Fruit fly (Drosophila melanogaster) whole organism, embryonic: ENCODE data around the gene CG31924.

Source experiments
- B-H1 ChIP-seq: fragments of 200-800 bp; sonication (Bioruptor generic); IDR thresholded peaks from 3 replicates; pipeline ENCODE4 v1.3.6; 2022; ENCODE audit warnings: missing biosample characterization, missing genetic modification characterization
- Bgb ChIP-seq: fragments of 200-800 bp; sonication (Bioruptor generic); IDR thresholded peaks from 2 replicates; pipeline ENCODE4 v1.3.6; 2022; ENCODE audit warnings: missing biosample characterization, missing genetic modification characterization; ENCODE audit not compliant: partially characterized antibody
- CG10147 ChIP-seq: fragments of 200-800 bp; sonication (Bioruptor generic); optimal IDR thresholded peaks from 2 replicates; lab custom pipeline; 2019; ENCODE audit warnings: missing biosample characterization, mild to moderate bottlenecking, missing genetic modification characterization, moderate library complexity
- CG12155 ChIP-seq: fragments of 200-800 bp; sonication (Bioruptor generic); optimal IDR thresholded peaks from 3 replicates; lab custom pipeline; 2016; ENCODE audit warnings: missing biosample characterization, missing genetic modification characterization
- CG12744 ChIP-seq: fragments of 200-800 bp; sonication (Bioruptor generic); optimal IDR thresholded peaks from 2 replicates; lab custom pipeline; 2016; ENCODE audit warnings: missing biosample characterization, missing genetic modification characterization
- CG12942 ChIP-seq: fragments of 200-800 bp; sonication (Bioruptor generic); optimal IDR thresholded peaks from 3 replicates; lab custom pipeline; 2016; ENCODE audit warnings: missing biosample characterization, missing genetic modification characterization
- CG13424 ChIP-seq: fragments of 200-800 bp; sonication (Bioruptor generic); optimal IDR thresholded peaks from 2 replicates; lab custom pipeline; 2019; ENCODE audit warnings: missing biosample characterization, mild to moderate bottlenecking, missing genetic modification characterization, moderate library complexity
- CG15073 ChIP-seq: fragments of 200-800 bp; sonication (Bioruptor generic); optimal IDR thresholded peaks from 2 replicates; lab custom pipeline; 2016; ENCODE audit warnings: missing biosample characterization, missing genetic modification characterization
- CG15696 ChIP-seq: fragments of 200-800 bp; sonication (Bioruptor generic); optimal IDR thresholded peaks from 2 replicates; lab custom pipeline; 2019; ENCODE audit warnings: missing biosample characterization, mild to moderate bottlenecking, missing genetic modification characterization, moderate library complexity
- CG2120 ChIP-seq: fragments of 200-800 bp; sonication (Bioruptor generic); optimal IDR thresholded peaks from 3 replicates; lab custom pipeline; 2016; ENCODE audit warnings: missing biosample characterization, missing genetic modification characterization
- CG3163 ChIP-seq: fragments of 200-800 bp; sonication (Bioruptor generic); optimal IDR thresholded peaks from 3 replicates; lab custom pipeline; 2016; ENCODE audit warnings: missing biosample characterization, missing genetic modification characterization
- CG3847 ChIP-seq: fragments of 200-800 bp; sonication (Bioruptor generic); IDR thresholded peaks from 2 replicates; pipeline ENCODE4 v1.3.6; 2022; ENCODE audit warnings: missing biosample characterization, missing genetic modification characterization
- CG4328 ChIP-seq: fragments of 200-800 bp; sonication (Bioruptor generic); optimal IDR thresholded peaks from 3 replicates; lab custom pipeline; 2017; ENCODE audit warnings: missing biosample characterization, missing genetic modification reagents, missing genetic modification characterization
- CG6254 ChIP-seq: fragments of 200-800 bp; sonication (Bioruptor generic); optimal IDR thresholded peaks from 3 replicates; lab custom pipeline; 2017; ENCODE audit warnings: mild to moderate bottlenecking, missing biosample characterization, missing genetic modification reagents, missing genetic modification characterization
- CG6654 ChIP-seq: fragments of 200-800 bp; sonication (Bioruptor generic); optimal IDR thresholded peaks from 2 replicates; lab custom pipeline; 2017; ENCODE audit warnings: missing biosample characterization, mild to moderate bottlenecking, missing genetic modification characterization
- CG7745 ChIP-seq: fragments of 200-800 bp; sonication (Bioruptor generic); optimal IDR thresholded peaks from 2 replicates; lab custom pipeline; 2018; ENCODE audit warnings: missing biosample characterization, mild to moderate bottlenecking, missing genetic modification characterization, moderate library complexity
- CG9817 ChIP-seq: fragments of 200-800 bp; sonication (Bioruptor generic); optimal IDR thresholded peaks from 2 replicates; lab custom pipeline; 2018; ENCODE audit warnings: missing biosample characterization, mild to moderate bottlenecking, missing genetic modification characterization, moderate library complexity
- CTCF ChIP-seq: fragments of 200-800 bp; sonication (Bioruptor generic); optimal IDR thresholded peaks from 2 replicates; lab custom pipeline; 2017; ENCODE audit warnings: missing biosample characterization, mild to moderate bottlenecking, missing genetic modification characterization, moderate library complexity
- Dip2 ChIP-seq: fragments of 200-800 bp; sonication (Bioruptor generic); IDR thresholded peaks from 2 replicates; pipeline ENCODE4 v1.3.6; 2022; ENCODE audit warnings: missing biosample characterization, missing genetic modification characterization
- Gsc ChIP-seq: fragments of 200-800 bp; sonication (Bioruptor generic); IDR thresholded peaks from 2 replicates; pipeline ENCODE4 v1.3.6; 2022; ENCODE audit warnings: missing biosample characterization, missing genetic modification characterization
- Hr78 ChIP-seq, 2 experiments: fragments of 200-800 bp in 1 of 2; fragments of >200 bp in 1 of 2; sonication (Bioruptor generic) in 1 of 2; optimal IDR thresholded peaks; 2 replicates each; lab custom pipeline; 2017 to 2019; ENCODE audit warnings: missing biosample characterization in 2 of 2, missing genetic modification characterization in 2 of 2, mild to moderate bottlenecking in 1 of 2, moderate library complexity in 1 of 2
- Pdp1 ChIP-seq, 2 experiments: fragments of 200-800 bp; sonication (Bioruptor generic); optimal IDR thresholded peaks; 3 replicates each; lab custom pipeline; 2016; ENCODE audit warnings: missing biosample characterization in 2 of 2, missing genetic modification characterization in 2 of 2, mild to moderate bottlenecking in 1 of 2, moderate library complexity in 1 of 2
- Sry-δ ChIP-seq: fragments of 200-800 bp; sonication (Bioruptor generic); optimal IDR thresholded peaks from 2 replicates; lab custom pipeline; 2016; ENCODE audit warnings: missing biosample characterization, missing genetic modification characterization
- Stat92E ChIP-seq, 3 experiments: fragments of >200 bp in 2 of 3; fragments of 200-800 bp in 1 of 3; sonication (Bioruptor generic) in 1 of 3; optimal IDR thresholded peaks; 2 replicates each; lab custom pipeline; 2017 to 2019; ENCODE audit warnings: missing biosample characterization in 3 of 3, missing genetic modification characterization in 3 of 3, mild to moderate bottlenecking in 1 of 3, moderate library complexity in 1 of 3
- Trl ChIP-seq, 3 experiments: fragments of >200 bp in 2 of 3; fragments of 200-800 bp in 1 of 3; sonication (Bioruptor generic) in 1 of 3; optimal IDR thresholded peaks; 2 replicates in 1 of 3; 3 replicates in 2 of 3; lab custom pipeline; 2016 to 2017; ENCODE audit warnings: missing biosample characterization in 1 of 3, missing genetic modification characterization in 1 of 3
- al ChIP-seq: fragments of 200-800 bp; sonication (Bioruptor generic); IDR thresholded peaks from 2 replicates; pipeline ENCODE4 v1.3.6; 2022; ENCODE audit warnings: missing biosample characterization, missing genetic modification characterization
- aop ChIP-seq: fragments of 200-800 bp; sonication (Bioruptor generic); IDR thresholded peaks from 2 replicates; pipeline ENCODE4 v1.3.6; 2022; ENCODE audit warnings: missing biosample characterization, missing genetic modification characterization
- dan ChIP-seq: fragments of 200-800 bp; sonication (Bioruptor generic); IDR thresholded peaks from 2 replicates; pipeline ENCODE4 v1.3.6; 2022; ENCODE audit warnings: missing biosample characterization, missing genetic modification characterization
- emc ChIP-seq: fragments of 200-800 bp; sonication (Bioruptor generic); optimal IDR thresholded peaks from 2 replicates; lab custom pipeline; 2016; ENCODE audit warnings: missing biosample characterization, missing genetic modification characterization
- ewg ChIP-seq: fragments of 200-800 bp; sonication (Bioruptor generic); optimal IDR thresholded peaks from 3 replicates; lab custom pipeline; 2017; ENCODE audit warnings: mild to moderate bottlenecking, missing biosample characterization, missing genetic modification reagents, missing genetic modification characterization
- exex ChIP-seq: fragments of 200-800 bp; sonication (Bioruptor generic); optimal IDR thresholded peaks from 4 replicates; lab custom pipeline; 2018; ENCODE audit warnings: missing biosample characterization, mild to moderate bottlenecking, missing genetic modification characterization, moderate library complexity
- hb ChIP-seq: fragments of 200-800 bp; sonication (Bioruptor generic); IDR thresholded peaks from 3 replicates; pipeline ENCODE4 v1.3.6; 2022; ENCODE audit warnings: missing biosample characterization, missing genetic modification characterization; ENCODE audit not compliant: partially characterized antibody
- jigr1 ChIP-seq: fragments of 200-800 bp; sonication (Bioruptor generic); IDR thresholded peaks from 3 replicates; pipeline ENCODE4 v1.3.6; 2022; ENCODE audit warnings: missing biosample characterization, missing genetic modification characterization
- ken ChIP-seq: fragments of 200-800 bp; sonication (Bioruptor generic); IDR thresholded peaks from 3 replicates; pipeline ENCODE4 v1.3.6; 2022; ENCODE audit warnings: missing biosample characterization, missing genetic modification characterization
- luna ChIP-seq: fragments of 200-800 bp; sonication (Bioruptor generic); optimal IDR thresholded peaks from 2 replicates; lab custom pipeline; 2016; ENCODE audit warnings: missing biosample characterization, missing genetic modification characterization
- pnt ChIP-seq: fragments of 200-800 bp; sonication (Bioruptor generic); optimal IDR thresholded peaks from 3 replicates; lab custom pipeline; 2016; ENCODE audit warnings: missing biosample characterization, missing genetic modification characterization
- sisA ChIP-seq: fragments of 200-800 bp; sonication (Bioruptor generic); IDR thresholded peaks from 2 replicates; pipeline ENCODE4 v1.3.6; 2022; ENCODE audit warnings: missing biosample characterization, missing genetic modification characterization
- so ChIP-seq: fragments of 200-800 bp; sonication (Bioruptor generic); IDR thresholded peaks from 3 replicates; pipeline ENCODE4 v1.3.6; 2022; ENCODE audit warnings: missing biosample characterization, missing genetic modification characterization
- usp ChIP-seq: fragments of >200 bp; optimal IDR thresholded peaks from 2 replicates; lab custom pipeline; 2017; ENCODE audit warnings: missing biosample characterization, missing genetic modification characterization
- vnd ChIP-seq: fragments of 200-800 bp; sonication (Bioruptor generic); IDR thresholded peaks from 3 replicates; pipeline ENCODE4 v1.3.6; 2022; ENCODE audit warnings: missing biosample characterization, missing genetic modification characterization; ENCODE audit not compliant: partially characterized antibody

CG31924 gene

dm6 chr2L:1352768-1353167 is 2.0 kb downstream of the CG31924 start, which contains the start of gene CG5556 (continued):
- TF ChIP-seq usp (GFP tag; lab: Kevin White, UChicago) = no peak

dm6 chr2L:1346034-1346433 is 8.7 kb downstream of the CG31924 start:
- peak; percentile 90 for TF ChIP-seq ewg
- peak; percentile 3 to 5 for TF ChIP-seq Trl (optimal IDR thresholded peaks at IDR 0.05; lab: Kevin White, UChicago)
- TF ChIP-seq Trl (GFP tag; optimal IDR thresholded peaks at IDR 0.05; lab: Kevin White, UChicago) = no peak
- TF ChIP-seq CG7745 (tag; lab: Kevin White, UChicago) = no peak
- no peak for TF ChIP-seq jigr1 (GFP tag; lab: Robert Waterston, UW)
- TF ChIP-seq emc (GFP tag; lab: Kevin White, UChicago) = no peak
- no peak for TF ChIP-seq CG15696 (tag; lab: Kevin White, UChicago)
- TF ChIP-seq Hr78 (GFP tag; optimal IDR thresholded peaks at IDR 0.05; lab: Kevin White, UChicago) = no peak
- TF ChIP-seq sisA = no peak
- peak; percentile 80 for TF ChIP-seq CTCF
- no peak for TF ChIP-seq CG12942
- TF ChIP-seq CG12155 (GFP tag; lab: Kevin White, UChicago) = peak; percentile 50
- no peak for TF ChIP-seq Sry-δ
- TF ChIP-seq vnd (GFP tag; lab: Robert Waterston, UW) = no peak
- TF ChIP-seq CG9817 = no peak

- no peak for TF ChIP-seq Pdp1 (GFP tag; optimal IDR thresholded peaks at IDR 0.05; lab: Kevin White, UChicago)
- TF ChIP-seq B-H1 (GFP tag; lab: Robert Waterston, UW) = no peak
- TF ChIP-seq Gsc (GFP tag; lab: Robert Waterston, UW) = no peak
- no peak for TF ChIP-seq CG12744 (GFP tag; lab: Kevin White, UChicago)
- TF ChIP-seq pnt (GFP tag; lab: Kevin White, UChicago) = no peak
- TF ChIP-seq so (GFP tag; lab: Robert Waterston, UW) = no peak
- no peak for TF ChIP-seq aop (GFP tag; lab: Robert Waterston, UW)
Observed at dm6 chr2L:1344071-1344470, 10.6 kb downstream of the CG31924 start, which contains the start of the genes CG33922 and Cdlc2. Gene CG33922 (minus strand): TSS chr2L:1344171. Gene Cdlc2 (plus strand): TSS chr2L:1344400.

- TF ChIP-seq Dip2 = no peak
- TF ChIP-seq CG6254 (GFP tag; lab: Kevin White, UChicago) = no peak
- no peak for TF ChIP-seq hb (GFP tag; lab: Robert Waterston, UW)
- no peak for TF ChIP-seq CG15073
- no peak for TF ChIP-seq Stat92E (GFP tag; optimal IDR thresholded peaks at IDR 0.05; lab: Kevin White, UChicago)
- no peak for TF ChIP-seq CG6654 (GFP tag; lab: Kevin White, UChicago)
- no peak for TF ChIP-seq Bgb (GFP tag; lab: Robert Waterston, UW)
- TF ChIP-seq CG10147 (GFP tag; lab: Kevin White, UChicago) = no peak
- no peak for TF ChIP-seq CG2120 (GFP tag; lab: Kevin White, UChicago)
- no peak for TF ChIP-seq exex
- no peak for TF ChIP-seq CG3847
- no peak for TF ChIP-seq luna (GFP tag; lab: Kevin White, UChicago)
- no peak for TF ChIP-seq al (GFP tag; lab: Robert Waterston, UW)
- TF ChIP-seq CG4328 (GFP tag; lab: Kevin White, UChicago) = no peak
- no peak for TF ChIP-seq CG3163
- no peak for TF ChIP-seq dan (GFP tag; lab: Robert Waterston, UW)
- TF ChIP-seq ken (GFP tag; lab: Robert Waterston, UW) = no peak
- TF ChIP-seq CG13424 (tag; lab: Kevin White, UChicago) = no peak
Observed at dm6 chr2L:1341995-1342394, 12.7 kb downstream of the CG31924 start, which contains the start of gene CG33923. Gene CG33923 (minus strand): TSS chr2L:1342095.
